Worm (Caenorhabditis elegans) whole organism, L1 larva: ENCODE measurements around the gene R08E3.3.

Experiments
- C16A3.4 ChIP-seq: fragments of 150-350 bp; optimal IDR thresholded peaks from 2 replicates; lab custom pipeline; 2014; ENCODE audit warnings: missing biosample characterization, missing genetic modification characterization
- Y116A8C.19 ChIP-seq: sonication (generic microtip); optimal IDR thresholded peaks from 2 replicates; lab custom pipeline; 2016; ENCODE audit warnings: missing compliant biosample characterization, missing genetic modification characterization, borderline replicate concordance
- blmp-1 ChIP-seq: fragments of 150-350 bp; optimal IDR thresholded peaks from 2 replicates; lab custom pipeline; 2014; ENCODE audit warnings: missing biosample characterization, missing genetic modification characterization
- dsc-1 ChIP-seq: sonication (generic microtip); optimal IDR thresholded peaks from 2 replicates; lab custom pipeline; 2016; ENCODE audit warnings: mild to moderate bottlenecking, missing genetic modification characterization, missing compliant biosample characterization
- efl-1 ChIP-seq, 4 experiments: fragments of 150-350 bp; optimal IDR thresholded peaks in 3 of 4; peaks in 1 of 4; 1 replicate in 1 of 4; 2 replicates in 3 of 4; lab custom pipeline; 2014; ENCODE audit warnings: missing biosample characterization in 2 of 4, missing genetic modification characterization in 2 of 4, missing genetic modification reagents in 2 of 4
- elt-2 ChIP-seq: sonication (generic microtip); optimal IDR thresholded peaks from 2 replicates; lab custom pipeline; 2016; ENCODE audit warnings: missing genetic modification characterization, mild to moderate bottlenecking, inconsistent platforms, missing compliant biosample characterization, missing genetic modification reagents
- elt-3 ChIP-seq, 6 experiments: fragments of 150-350 bp in 1 of 6; sonication (generic microtip); optimal IDR thresholded peaks; 2 replicates each; lab custom pipeline; 2017 to 2018; ENCODE audit warnings: missing biosample characterization in 6 of 6, missing genetic modification characterization in 6 of 6, inconsistent platforms in 1 of 6
- fkh-10 ChIP-seq: sonication (generic microtip); optimal IDR thresholded peaks from 2 replicates; lab custom pipeline; 2017; ENCODE audit warnings: missing biosample characterization, missing genetic modification reagents, missing genetic modification characterization
- hlh-4 ChIP-seq: sonication (generic microtip); optimal IDR thresholded peaks from 2 replicates; lab custom pipeline; 2016; ENCODE audit warnings: mild to moderate bottlenecking, missing genetic modification characterization, missing compliant biosample characterization
- isw-1 ChIP-seq: fragments of 200-800 bp; sonication (Bioruptor generic); IDR thresholded peaks from 2 replicates; pipeline ENCODE4 v1.3.6; 2022; ENCODE audit warnings: missing genetic modification characterization, missing compliant biosample characterization
- jun-1 ChIP-seq: fragments of 150-350 bp; optimal IDR thresholded peaks from 2 replicates; lab custom pipeline; 2014; ENCODE audit warnings: missing biosample characterization, missing genetic modification reagents, missing genetic modification characterization
- lin-14 ChIP-seq: fragments of 200-800 bp; sonication (Bioruptor generic); optimal IDR thresholded peaks from 2 replicates; lab custom pipeline; 2018; ENCODE audit warnings: mild to moderate bottlenecking, missing genetic modification characterization, moderate library complexity, missing compliant biosample characterization
- lin-35 ChIP-seq, 2 experiments: fragments of 150-350 bp; optimal IDR thresholded peaks; 2 replicates each; lab custom pipeline; 2014; ENCODE audit warnings: missing biosample characterization in 2 of 2, missing genetic modification characterization in 2 of 2, missing genetic modification reagents in 2 of 2
- lir-3 ChIP-seq: sonication (generic microtip); optimal IDR thresholded peaks from 2 replicates; lab custom pipeline; 2016; ENCODE audit warnings: mild to moderate bottlenecking, missing genetic modification characterization, moderate library complexity, missing compliant biosample characterization; ENCODE audit not compliant: poor library complexity
- lsy-2 ChIP-seq, 2 experiments: fragments of 150-350 bp; optimal IDR thresholded peaks; 2 replicates each; lab custom pipeline; 2014; ENCODE audit warnings: missing biosample characterization in 2 of 2, missing genetic modification characterization in 2 of 2
- mab-9 ChIP-seq: fragments of 200-800 bp; sonication (Bioruptor generic); IDR thresholded peaks from 2 replicates; pipeline ENCODE4 v1.3.6; 2022; ENCODE audit warnings: missing genetic modification reagents, missing genetic modification characterization, missing compliant biosample characterization
- mdl-1 ChIP-seq, 2 experiments: fragments of 150-350 bp; optimal IDR thresholded peaks; 2 replicates each; lab custom pipeline; 2014 to 2017; ENCODE audit warnings: missing biosample characterization in 2 of 2, missing genetic modification characterization in 2 of 2, inconsistent platforms in 1 of 2
- mep-1 ChIP-seq: fragments of 150-350 bp; optimal IDR thresholded peaks from 2 replicates; lab custom pipeline; 2014; ENCODE audit warnings: missing biosample characterization, missing genetic modification characterization
- nhr-20 ChIP-seq: sonication (generic microtip); optimal IDR thresholded peaks from 2 replicates; lab custom pipeline; 2016; ENCODE audit warnings: mild to moderate bottlenecking, missing genetic modification characterization, missing compliant biosample characterization
- nhr-237 ChIP-seq: fragments of 150-350 bp; optimal IDR thresholded peaks from 2 replicates; lab custom pipeline; 2014; ENCODE audit warnings: missing biosample characterization, missing genetic modification characterization
- nhr-71 ChIP-seq: sonication (generic microtip); optimal IDR thresholded peaks from 2 replicates; lab custom pipeline; 2016; ENCODE audit warnings: mild to moderate bottlenecking, missing genetic modification characterization, moderate library complexity, missing compliant biosample characterization
- nhr-84 ChIP-seq: sonication (generic microtip); optimal IDR thresholded peaks from 2 replicates; lab custom pipeline; 2017; ENCODE audit warnings: missing biosample characterization, missing genetic modification characterization
- nhr-85 ChIP-seq: sonication (generic microtip); peaks from one replicate; lab custom pipeline; 2016; ENCODE audit warnings: missing genetic modification characterization, inconsistent platforms, missing compliant biosample characterization
- nhr-90 ChIP-seq: sonication (generic microtip); optimal IDR thresholded peaks from 2 replicates; lab custom pipeline; 2016; ENCODE audit warnings: mild to moderate bottlenecking, missing genetic modification characterization, missing compliant biosample characterization; ENCODE audit not compliant: poor library complexity
- pax-3 ChIP-seq: fragments of 200-800 bp; sonication (Bioruptor generic); optimal IDR thresholded peaks from 2 replicates; lab custom pipeline; 2018; ENCODE audit warnings: mild to moderate bottlenecking, missing genetic modification characterization, moderate library complexity, missing compliant biosample characterization
- pqm-1 ChIP-seq: sonication (generic microtip); optimal IDR thresholded peaks from 3 replicates; lab custom pipeline; 2017; ENCODE audit warnings: missing biosample characterization, missing genetic modification characterization
- skn-1 ChIP-seq: fragments of 150-350 bp; optimal IDR thresholded peaks from 2 replicates; lab custom pipeline; 2014; ENCODE audit warnings: missing biosample characterization, missing genetic modification characterization
- snpc-4 ChIP-seq: fragments of 150-350 bp; optimal IDR thresholded peaks from 2 replicates; lab custom pipeline; 2014; ENCODE audit warnings: missing biosample characterization, missing genetic modification characterization
- snu-23 ChIP-seq: sonication (generic microtip); optimal IDR thresholded peaks from 2 replicates; lab custom pipeline; 2016; ENCODE audit warnings: missing genetic modification characterization, missing compliant biosample characterization
- tlp-1 ChIP-seq: fragments of 150-350 bp; optimal IDR thresholded peaks from 2 replicates; lab custom pipeline; 2014; ENCODE audit warnings: missing biosample characterization, missing genetic modification characterization
- unc-30 ChIP-seq: sonication (generic microtip); optimal IDR thresholded peaks from 2 replicates; lab custom pipeline; 2017; ENCODE audit warnings: missing biosample characterization, missing genetic modification characterization
- unc-62 ChIP-seq: fragments of 150-350 bp; optimal IDR thresholded peaks from 2 replicates; lab custom pipeline; 2014; ENCODE audit warnings: missing biosample characterization, missing genetic modification reagents, missing genetic modification characterization
- unc-86 ChIP-seq: sonication (generic microtip); optimal IDR thresholded peaks from 2 replicates; lab custom pipeline; 2016; ENCODE audit warnings: missing genetic modification characterization, missing compliant biosample characterization
- unc-98 ChIP-seq: fragments of 200-800 bp; sonication (Bioruptor generic); IDR thresholded peaks from 2 replicates; pipeline ENCODE4 v1.3.6; 2022; ENCODE audit warnings: missing genetic modification characterization, missing compliant biosample characterization
- zag-1 ChIP-seq: fragments of 150-350 bp; optimal IDR thresholded peaks from 2 replicates; lab custom pipeline; 2014; ENCODE audit warnings: missing biosample characterization, missing genetic modification characterization

The R08E3.3 gene

ce11 chrX:4788958-4789357 lies 29.4 kb upstream of the R08E3.3 start (continued):
- TF ChIP-seq mab-9 (GFP tag; lab: Robert Waterston, UW) = no peak
- peak; percentile 5 to 62 for TF ChIP-seq lsy-2 (tag; optimal IDR thresholded peaks at IDR 0.05; lab: Kevin White, UChicago)
- peak in 1 of 6 experiments; percentile 16 for TF ChIP-seq elt-3 (tag; optimal IDR thresholded peaks at IDR 0.05; lab: Kevin White, UChicago)
- TF ChIP-seq efl-1 (optimal IDR thresholded peaks at IDR 0.05; lab: Kevin White, UChicago) = peak in 1 of 2 experiments; percentile 23
- peak in 1 of 2 experiments; percentile 0 for TF ChIP-seq efl-1 (GFP tag; optimal IDR thresholded peaks at IDR 0.05 in 1 of 2; lab: Kevin White, UChicago)
- TF ChIP-seq skn-1 = peak; percentile 43
- TF ChIP-seq nhr-90 (tag; lab: Kevin White, UChicago) = peak; percentile 56
- TF ChIP-seq pax-3 (tag; lab: Kevin White, UChicago) = no peak
- peak; percentile 50 for TF ChIP-seq C16A3.4 (tag; lab: Kevin White, UChicago)
- no peak for TF ChIP-seq isw-1 (GFP tag; lab: Robert Waterston, UW)
- TF ChIP-seq hlh-4 = no peak

ce11 chrX:4790614-4791013 lies 27.8 kb upstream of the R08E3.3 start:
- TF ChIP-seq zag-1 (tag; lab: Kevin White, UChicago) = no peak
- no peak for TF ChIP-seq fkh-10
- no peak for TF ChIP-seq unc-86 (tag; lab: Kevin White, UChicago)
- no peak for TF ChIP-seq nhr-237
- TF ChIP-seq nhr-84 (tag; lab: Kevin White, UChicago) = no peak
- no peak for TF ChIP-seq unc-62 (GFP tag; lab: Kevin White, UChicago)
- TF ChIP-seq unc-30 (tag; lab: Kevin White, UChicago) = no peak

- TF ChIP-seq mep-1 (tag; lab: Kevin White, UChicago) = no peak
- TF ChIP-seq fkh-10 = no peak
- no peak for TF ChIP-seq lir-3 (tag; lab: Kevin White, UChicago)
These were observed 25.4 kb upstream of the R08E3.3 start, which contains the start of gene F43C9.1 for ce11 chrX:4792979-4793378. Gene F43C9.1, plus strand, starts transcription at chrX:4793279.

ce11 chrX:4794062-4794461 lies 24.3 kb upstream of the R08E3.3 start:
- TF ChIP-seq Y116A8C.19 = no peak
- no peak for TF ChIP-seq snu-23 (GFP tag; lab: Kevin White, UChicago)
- peak; percentile 99 for TF ChIP-seq elt-2
- peak in 1 of 2 experiments; percentile 56 for TF ChIP-seq lin-35 (GFP tag; optimal IDR thresholded peaks at IDR 0.05; lab: Kevin White, UChicago)
- peak; percentile 57 for TF ChIP-seq nhr-71
- no peak for TF ChIP-seq efl-1 (optimal IDR thresholded peaks at IDR 0.05; lab: Kevin White, UChicago)
- peak in 1 of 2 experiments; percentile 33 for TF ChIP-seq efl-1 (GFP tag; optimal IDR thresholded peaks at IDR 0.05 in 1 of 2; lab: Kevin White, UChicago)
- peak; percentile 20 for TF ChIP-seq pax-3 (tag; lab: Kevin White, UChicago)
- TF ChIP-seq lin-14 (GFP tag; lab: Kevin White, UChicago) = peak; percentile 18
- TF ChIP-seq pqm-1 (tag; lab: Kevin White, UChicago) = peak; percentile 77
- TF ChIP-seq nhr-90 (tag; lab: Kevin White, UChicago) = peak; percentile 36
- TF ChIP-seq lsy-2 (tag; optimal IDR thresholded peaks at IDR 0.05; lab: Kevin White, UChicago) = peak in 1 of 2 experiments; percentile 19
- peak in 1 of 2 experiments; percentile 27 for TF ChIP-seq mdl-1 (tag; optimal IDR thresholded peaks at IDR 0.05; lab: Kevin White, UChicago)
- TF ChIP-seq jun-1 = peak; percentile 28
- TF ChIP-seq snpc-4 (tag; lab: Kevin White, UChicago) = no peak
- TF ChIP-seq blmp-1 (tag; lab: Kevin White, UChicago) = peak; percentile 80
- TF ChIP-seq nhr-20 (tag; lab: Kevin White, UChicago) = peak; percentile 17
- TF ChIP-seq, all 84 proteins: peak for 13

- peak; percentile 69 for TF ChIP-seq jun-1
- TF ChIP-seq snu-23 (GFP tag; lab: Kevin White, UChicago) = no peak
- TF ChIP-seq mab-9 (GFP tag; lab: Robert Waterston, UW) = no peak
- no peak for TF ChIP-seq mep-1 (tag; lab: Kevin White, UChicago)
- peak in 1 of 2 experiments; percentile 30 for TF ChIP-seq mdl-1 (tag; optimal IDR thresholded peaks at IDR 0.05; lab: Kevin White, UChicago)
- peak in 1 of 2 experiments; percentile 63 for TF ChIP-seq lin-35 (GFP tag; optimal IDR thresholded peaks at IDR 0.05; lab: Kevin White, UChicago)
- peak in 1 of 6 experiments; percentile 36 for TF ChIP-seq elt-3 (tag; optimal IDR thresholded peaks at IDR 0.05; lab: Kevin White, UChicago)
- no peak for TF ChIP-seq unc-98 (GFP tag; lab: Robert Waterston, UW)
- TF ChIP-seq nhr-85 (tag; lab: Kevin White, UChicago) = peak; percentile 18
- TF ChIP-seq blmp-1 (tag; lab: Kevin White, UChicago) = peak; percentile 96
- TF ChIP-seq lin-14 (GFP tag; lab: Kevin White, UChicago) = peak; percentile 51
- TF ChIP-seq nhr-71 = peak; percentile 48
- TF ChIP-seq efl-1 (optimal IDR thresholded peaks at IDR 0.05; lab: Kevin White, UChicago) = no peak
- peak in 1 of 2 experiments; percentile 69 for TF ChIP-seq efl-1 (GFP tag; optimal IDR thresholded peaks at IDR 0.05 in 1 of 2; lab: Kevin White, UChicago)
- TF ChIP-seq dsc-1 (tag; lab: Kevin White, UChicago) = no peak
- peak; percentile 47 for TF ChIP-seq tlp-1
- TF ChIP-seq nhr-90 (tag; lab: Kevin White, UChicago) = peak; percentile 41
- peak; percentile 33 for TF ChIP-seq nhr-20 (tag; lab: Kevin White, UChicago)
- TF ChIP-seq elt-2 = peak; percentile 98
- TF ChIP-seq pqm-1 (tag; lab: Kevin White, UChicago) = peak; percentile 12
These were observed 23.1 kb upstream of the R08E3.3 start for ce11 chrX:4795329-4795728.
